Fruit fly (Drosophila melanogaster): ENCODE results near the gene CG4669.

CG4669 gene

dm6 chr3L:5184860-5185639, 49.2 kb upstream of the CG4669 start (continued):
- TF ChIP-seq eyg (GFP tag; optimal IDR thresholded peaks at IDR 0.05) (no peak), dan (GFP tag; IDR thresholded peaks at IDR 0.05) (no peak), CG34224 (GFP tag; IDR thresholded peaks at IDR 0.05; ENCODE audit: partially characterized antibody) (peak; percentile 62), dysf (GFP tag; IDR thresholded peaks at IDR 0.05) (peak; percentile 62; the same call in 2 of the 3 replicates), Hand (GFP tag; optimal IDR thresholded peaks at IDR 0.05) (no peak), cato (GFP tag; optimal IDR thresholded peaks at IDR 0.05; ENCODE audit: borderline replicate concordance) (peak; percentile 6), sqz (GFP tag; optimal IDR thresholded peaks at IDR 0.05) (peak; percentile 81), gfzf (GFP tag; optimal IDR thresholded peaks at IDR 0.05) (no peak), Ada2b (GFP tag; IDR thresholded peaks at IDR 0.05) (no peak), CG7987 (GFP tag; optimal IDR thresholded peaks at IDR 0.05) (no peak), CG11085 (GFP tag; IDR thresholded peaks at IDR 0.05) (no peak), CG18619 (GFP tag; optimal IDR thresholded peaks at IDR 0.05) (peak; percentile 83), zf30C (GFP tag; optimal IDR thresholded peaks at IDR 0.05) (peak; percentile 46), pros (GFP tag; optimal IDR thresholded peaks at IDR 0.05) (peak; percentile 92), CG4282 (GFP tag; optimal IDR thresholded peaks at IDR 0.05) (peak; percentile 31), zfh1 (GFP tag; IDR thresholded peaks at IDR 0.05) (0 out of 3 replicates have a peak, but pooled peaks have one; percentile 20), CG2129 (GFP tag; IDR thresholded peaks at IDR 0.05; ENCODE audit: partially characterized antibody) (peak; percentile 15; the same call in 1 of the 2 replicates), klu (GFP tag; IDR thresholded peaks at IDR 0.05) (0 out of 2 replicates have a peak, but pooled peaks have one; percentile 35), CG11695 (GFP tag; IDR thresholded peaks at IDR 0.05) (peak; percentile 61; the same call in 1 of the 3 replicates), CrebB (tag; optimal IDR thresholded peaks at IDR 0.05) (no peak), E2f2 (GFP tag; IDR thresholded peaks at IDR 0.05) (peak; percentile 19; the same call in 1 of the 2 replicates), CG13424 (tag; optimal IDR thresholded peaks at IDR 0.05) (peak; percentile 55), CG12219 (GFP tag; optimal IDR thresholded peaks at IDR 0.05) (peak; percentile 4), kay (GFP tag; optimal IDR thresholded peaks at IDR 0.05) (peak; percentile 19), Bteb2 (GFP tag; optimal IDR thresholded peaks at IDR 0.05) (peak; percentile 19), CG4707 (GFP tag; optimal IDR thresholded peaks at IDR 0.05) (no peak), amos (GFP tag; IDR thresholded peaks at IDR 0.05; ENCODE audit: partially characterized antibody) (no peak), CG10147 (GFP tag; optimal IDR thresholded peaks at IDR 0.05) (peak; percentile 8), da (GFP tag; optimal IDR thresholded peaks at IDR 0.05) (no peak), CG8089 (GFP tag; optimal IDR thresholded peaks at IDR 0.05) (no peak), CG2889 (GFP tag; IDR thresholded peaks at IDR 0.05) (no peak), fd3F (GFP tag; optimal IDR thresholded peaks at IDR 0.05) (peak; percentile 37), Trl (optimal IDR thresholded peaks at IDR 0.05) (peak; percentile 98 to 99), Trl (GFP tag; optimal IDR thresholded peaks at IDR 0.05) (peak; percentile 59), gt (GFP tag; IDR thresholded peaks at IDR 0.05) (no peak), CG34422 (GFP tag; IDR thresholded peaks at IDR 0.05) (peak; percentile 16; the same call in 1 of the 3 replicates), D (optimal IDR thresholded peaks at IDR 0.05) (no peak), D (GFP tag; optimal IDR thresholded peaks at IDR 0.05) (peak; percentile 24), ems (GFP tag; optimal IDR thresholded peaks at IDR 0.05) (peak; percentile 32), Hr51 (GFP tag; optimal IDR thresholded peaks at IDR 0.05) (peak in 1 of 2 experiments; percentile 81), CG7556 (GFP tag; optimal IDR thresholded peaks at IDR 0.05) (peak; percentile 70), Fer1 (GFP tag; optimal IDR thresholded peaks at IDR 0.05) (peak; percentile 35), Xrp1 (GFP tag; IDR thresholded peaks at IDR 0.05) (peak; percentile 51; the same call in 1 of the 2 replicates), trh (GFP tag; optimal IDR thresholded peaks at IDR 0.05) (peak; percentile 13), CG17186 (GFP tag; optimal IDR thresholded peaks at IDR 0.05) (no peak), CG12155 (GFP tag; optimal IDR thresholded peaks at IDR 0.05) (peak; percentile 55), sima (GFP tag; optimal IDR thresholded peaks at IDR 0.05) (no peak), luna (GFP tag; optimal IDR thresholded peaks at IDR 0.05) (no peak), CG9215 (GFP tag; IDR thresholded peaks at IDR 0.05) (peak; percentile 58)

All from whole organism, embryonic.